Worm (Caenorhabditis elegans): ENCODE data around the gene sur-7.

ce11 chrX:16331425-16331824 lies 45.0 kb upstream of the sur-7 start:
- no peak for TF ChIP-seq snpc-4 (tag; optimal IDR thresholded peaks at IDR 0.05)
- TF ChIP-seq blmp-1 (tag; optimal IDR thresholded peaks at IDR 0.05; ENCODE audit: insufficient read depth), result no peak
- TF ChIP-seq nhr-77 (tag; optimal IDR thresholded peaks at IDR 0.05), result no peak
- TF ChIP-seq dmd-4 (tag; optimal IDR thresholded peaks at IDR 0.05), result no peak
- no peak for TF ChIP-seq unc-62 (GFP tag; optimal IDR thresholded peaks at IDR 0.05)
- no peak for TF ChIP-seq ceh-82 (tag; optimal IDR thresholded peaks at IDR 0.05)
- TF ChIP-seq lsy-2 (tag; optimal IDR thresholded peaks at IDR 0.05), result no peak
- no peak for TF ChIP-seq skn-1 (tag; optimal IDR thresholded peaks at IDR 0.05)
